Worm (Caenorhabditis elegans): ENCODE results near the gene gfi-3.

ce11 chrX:14515028-14515427 is 34.7 kb downstream of the gfi-3 start, which contains the start of gene gcsh-1:
- TF ChIP-seq T22C8.4 (GFP tag; IDR thresholded peaks at IDR 0.05) (no peak), ztf-29 (GFP tag; IDR thresholded peaks at IDR 0.05) (no peak), ref-1 (GFP tag; conservative IDR thresholded peaks at IDR 0.05) (no peak)

Measured in whole organism, midembryonic.